Worm (Caenorhabditis elegans) whole organism, L4 larva: Measurements from ENCODE around the gene Y45F3A.4.
A peak's percentile ranks its signal among the peaks of the same experiment; 100 is the strongest.

Experiments
- F10B5.3 ChIP-seq: sonication (generic microtip); optimal IDR thresholded peaks from 2 replicates; lab custom pipeline; 2016; ENCODE audit warnings: mild to moderate bottlenecking, missing genetic modification characterization, missing compliant biosample characterization
- F26F4.8 ChIP-seq: fragments of 200-800 bp; sonication (Bioruptor generic); conservative IDR thresholded peaks from 2 replicates; pipeline ENCODE4 v1.3.6; 2022; ENCODE audit warnings: missing genetic modification characterization, missing compliant biosample characterization
- F49E8.2 ChIP-seq: sonication (generic microtip); optimal IDR thresholded peaks from 2 replicates; lab custom pipeline; 2016; ENCODE audit warnings: missing compliant biosample characterization, mild to moderate bottlenecking, missing genetic modification characterization, borderline replicate concordance
- Y5F2A.4 ChIP-seq: fragments of 200-800 bp; sonication (Bioruptor generic); optimal IDR thresholded peaks from 2 replicates; lab custom pipeline; 2018; ENCODE audit warnings: mild to moderate bottlenecking, missing genetic modification characterization, missing compliant biosample characterization
- ZK546.5 ChIP-seq, 2 experiments: sonication (generic microtip); optimal IDR thresholded peaks; 2 replicates each; lab custom pipeline; 2017; ENCODE audit warnings: missing biosample characterization in 2 of 2, missing genetic modification characterization in 2 of 2
- aha-1 ChIP-seq: fragments of 150-350 bp; peaks from one replicate; lab custom pipeline; 2014; ENCODE audit warnings: missing biosample characterization, missing genetic modification characterization
- ama-1 ChIP-seq: fragments of 150-350 bp; optimal IDR thresholded peaks from 2 replicates; lab custom pipeline; 2014; ENCODE audit warnings: inconsistent platforms, mixed read lengths
- daf-12 ChIP-seq: fragments of 150-350 bp; optimal IDR thresholded peaks from 2 replicates; lab custom pipeline; 2014; ENCODE audit warnings: missing biosample characterization, missing genetic modification reagents, missing genetic modification characterization
- daf-16 ChIP-seq, 3 experiments: sonication (generic microtip); optimal IDR thresholded peaks; 2 replicates each; lab custom pipeline; 2016 to 2017; ENCODE audit warnings: missing genetic modification characterization in 3 of 3, missing genetic modification reagents in 3 of 3, mild to moderate bottlenecking in 2 of 3, missing compliant biosample characterization in 2 of 3, missing biosample characterization in 1 of 3, moderate library complexity in 1 of 3
- dve-1 ChIP-seq: sonication (generic microtip); optimal IDR thresholded peaks from 2 replicates; lab custom pipeline; 2017; ENCODE audit warnings: antibody characterized with exemption, mild to moderate bottlenecking, missing genetic modification characterization, missing compliant biosample characterization; ENCODE audit not compliant: insufficient read depth
- egl-43 ChIP-seq: fragments of 200-800 bp; sonication (Bioruptor generic); IDR thresholded peaks from 2 replicates; pipeline ENCODE4 v1.3.6; 2022; ENCODE audit warnings: missing genetic modification reagents, missing genetic modification characterization, missing compliant biosample characterization
- fkh-10 ChIP-seq: fragments of 150-350 bp; optimal IDR thresholded peaks from 2 replicates; lab custom pipeline; 2014; ENCODE audit warnings: missing biosample characterization, missing genetic modification reagents, missing genetic modification characterization
- hif-1 ChIP-seq, 2 experiments: sonication (generic microtip); optimal IDR thresholded peaks; 2 replicates each; lab custom pipeline; 2016 to 2017; ENCODE audit warnings: missing compliant biosample characterization in 2 of 2, missing genetic modification characterization in 2 of 2, missing genetic modification reagents in 2 of 2, missing genotype in 2 of 2, mild to moderate bottlenecking in 1 of 2
- hlh-11 ChIP-seq: fragments of 200-800 bp; sonication (Bioruptor generic); optimal IDR thresholded peaks from 2 replicates; lab custom pipeline; 2018; ENCODE audit warnings: mild to moderate bottlenecking, missing genetic modification characterization, missing compliant biosample characterization
- hlh-30 ChIP-seq: sonication (generic microtip); optimal IDR thresholded peaks from 2 replicates; lab custom pipeline; 2017; ENCODE audit warnings: antibody characterized with exemption, mild to moderate bottlenecking, missing genetic modification characterization, missing compliant biosample characterization; ENCODE audit not compliant: insufficient read depth
- lin-38 ChIP-seq: fragments of 200-800 bp; sonication (Bioruptor generic); IDR thresholded peaks from 2 replicates; pipeline ENCODE4 v1.3.6; 2022; ENCODE audit warnings: missing genetic modification reagents, missing genetic modification characterization, missing compliant biosample characterization
- lsy-2 ChIP-seq, 2 experiments: fragments of 150-350 bp in 1 of 2; sonication (generic microtip) in 1 of 2; optimal IDR thresholded peaks; 2 replicates each; lab custom pipeline; 2014 to 2017; ENCODE audit warnings: missing biosample characterization in 2 of 2, missing genetic modification characterization in 2 of 2
- madf-9 ChIP-seq: fragments of 200-800 bp; sonication (Bioruptor generic); conservative IDR thresholded peaks from 2 replicates; pipeline ENCODE4 v1.3.6; 2022; ENCODE audit warnings: missing genetic modification reagents, missing genetic modification characterization, missing compliant biosample characterization
- mdt-29 ChIP-seq: fragments of 200-800 bp; sonication (Bioruptor generic); IDR thresholded peaks from 2 replicates; pipeline ENCODE4 v1.3.6; 2022; ENCODE audit warnings: missing genetic modification reagents, missing genetic modification characterization, missing compliant biosample characterization
- nhr-10 ChIP-seq: fragments of 150-350 bp; optimal IDR thresholded peaks from 2 replicates; lab custom pipeline; 2014; ENCODE audit warnings: missing biosample characterization, missing genetic modification characterization
- nhr-102 ChIP-seq: sonication (generic microtip); optimal IDR thresholded peaks from 2 replicates; lab custom pipeline; 2016; ENCODE audit warnings: mild to moderate bottlenecking, missing genetic modification characterization, moderate library complexity, missing compliant biosample characterization
- nhr-237 ChIP-seq: sonication (generic microtip); optimal IDR thresholded peaks from 2 replicates; lab custom pipeline; 2017; ENCODE audit warnings: missing biosample characterization, missing genetic modification characterization
- nhr-28 ChIP-seq: fragments of 150-350 bp; optimal IDR thresholded peaks from 2 replicates; lab custom pipeline; 2014; ENCODE audit warnings: missing biosample characterization, missing genetic modification characterization
- nhr-41 ChIP-seq: fragments of 200-800 bp; sonication (Bioruptor generic); IDR thresholded peaks from 2 replicates; pipeline ENCODE4 v1.3.6; 2022; ENCODE audit warnings: missing genetic modification reagents, missing genetic modification characterization, missing compliant biosample characterization
- nhr-6 ChIP-seq: fragments of 150-350 bp; optimal IDR thresholded peaks from 2 replicates; lab custom pipeline; 2014; ENCODE audit warnings: missing biosample characterization, missing genetic modification characterization
- nhr-77 ChIP-seq: fragments of 150-350 bp; optimal IDR thresholded peaks from 2 replicates; lab custom pipeline; 2014; ENCODE audit warnings: missing biosample characterization, missing genetic modification characterization
- pha-4 ChIP-seq, 2 experiments: fragments of 150-350 bp in 1 of 2; fragments of 200-800 bp in 1 of 2; sonication (Bioruptor generic) in 1 of 2; IDR thresholded peaks in 1 of 2; optimal IDR thresholded peaks in 1 of 2; 2 replicates each; pipeline versions ENCODE4 v1.3.6 to Lab custom; 2014 to 2022; ENCODE audit warnings: missing genetic modification characterization in 2 of 2, missing genetic modification reagents in 2 of 2, missing biosample characterization in 1 of 2, missing compliant biosample characterization in 1 of 2
- php-3 ChIP-seq: fragments of 200-800 bp; sonication (Bioruptor generic); IDR thresholded peaks from 2 replicates; pipeline ENCODE4 v1.3.6; 2022; ENCODE audit warnings: missing genetic modification reagents, missing genetic modification characterization, missing compliant biosample characterization
- rbr-2 ChIP-seq: sonication (generic microtip); optimal IDR thresholded peaks from 2 replicates; lab custom pipeline; 2016; ENCODE audit warnings: missing genotype, missing genetic modification characterization, missing compliant biosample characterization
- sdz-12 ChIP-seq: fragments of 200-800 bp; sonication (Bioruptor generic); optimal IDR thresholded peaks from 2 replicates; lab custom pipeline; 2018; ENCODE audit warnings: mild to moderate bottlenecking, missing genetic modification characterization, missing compliant biosample characterization
- set-16 ChIP-seq: fragments of 200-800 bp; sonication (Bioruptor generic); IDR thresholded peaks from 2 replicates; pipeline ENCODE4 v1.3.6; 2022; ENCODE audit warnings: missing genetic modification reagents, missing genetic modification characterization, missing compliant biosample characterization
- snpc-4 ChIP-seq: fragments of 150-350 bp; optimal IDR thresholded peaks from 2 replicates; lab custom pipeline; 2014; ENCODE audit warnings: missing biosample characterization, missing genetic modification characterization
- spr-1 ChIP-seq: sonication (generic microtip); optimal IDR thresholded peaks from 2 replicates; lab custom pipeline; 2016; ENCODE audit warnings: mild to moderate bottlenecking, missing genetic modification characterization, missing compliant biosample characterization
- spr-3 ChIP-seq: fragments of 200-800 bp; sonication (Bioruptor generic); optimal IDR thresholded peaks from 2 replicates; lab custom pipeline; 2018; ENCODE audit warnings: mild to moderate bottlenecking, missing genetic modification characterization, missing compliant biosample characterization
- tra-1 ChIP-seq: fragments of 200-800 bp; sonication (Bioruptor generic); IDR thresholded peaks from 2 replicates; pipeline ENCODE4 v1.3.6; 2022; ENCODE audit warnings: missing genetic modification reagents, missing genetic modification characterization, missing compliant biosample characterization
- unc-62 ChIP-seq, 3 experiments: fragments of 150-350 bp in 1 of 3; sonication (generic microtip); optimal IDR thresholded peaks in 2 of 3; peaks in 1 of 3; 1 replicate in 1 of 3; 2 replicates in 2 of 3; lab custom pipeline; 2014 to 2017; ENCODE audit warnings: missing biosample characterization in 3 of 3, missing genetic modification characterization in 3 of 3, missing genetic modification reagents in 3 of 3, missing genotype in 1 of 3
- vab-7 ChIP-seq: fragments of 200-800 bp; sonication (Bioruptor generic); IDR thresholded peaks from 2 replicates; pipeline ENCODE4 v1.3.6; 2022; ENCODE audit warnings: missing genetic modification reagents, missing genetic modification characterization, missing compliant biosample characterization
- zag-1 ChIP-seq: fragments of 150-350 bp; optimal IDR thresholded peaks from 2 replicates; lab custom pipeline; 2014; ENCODE audit warnings: missing biosample characterization, missing genetic modification characterization
- zfp-3 ChIP-seq: fragments of 200-800 bp; sonication (Bioruptor generic); conservative IDR thresholded peaks from 2 replicates; pipeline ENCODE4 v1.3.6; 2022; ENCODE audit warnings: missing genetic modification reagents, missing genetic modification characterization, missing compliant biosample characterization

Y45F3A.4 gene

DNA sequence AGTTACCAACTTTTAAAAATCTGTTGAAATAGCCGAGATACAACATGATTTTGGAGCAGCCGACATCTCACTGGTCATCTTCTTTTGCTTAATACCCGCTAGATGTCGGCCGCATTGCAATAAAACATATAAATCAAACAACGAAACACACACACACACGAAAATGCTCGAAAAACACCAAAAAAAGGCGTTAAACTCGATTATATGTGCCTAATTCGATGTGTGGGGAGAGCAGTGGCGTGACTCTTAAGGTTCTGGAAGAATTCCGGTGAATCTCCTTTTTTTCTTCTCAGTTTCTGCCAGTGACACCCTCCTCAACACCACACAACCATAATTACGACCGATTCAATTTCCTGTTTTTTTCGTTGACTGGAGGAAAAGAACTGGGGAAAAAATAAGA lies 5.0 kb upstream of the Y45F3A.4 start:
- TF ChIP-seq Y5F2A.4 (GFP tag; lab: Kevin White, UChicago) (no peak), aha-1 (tag; lab: Kevin White, UChicago) (peak; percentile 71)

- no peak for TF ChIP-seq zag-1 (tag; lab: Kevin White, UChicago)
- no peak for TF ChIP-seq fkh-10
- TF ChIP-seq rbr-2 (tag; lab: Kevin White, UChicago): no peak
- TF ChIP-seq snpc-4 (tag; lab: Kevin White, UChicago): no peak
- no peak for TF ChIP-seq vab-7 (GFP tag; lab: Robert Waterston, UW)
- TF ChIP-seq nhr-41: no peak
- no peak for TF ChIP-seq madf-9 (GFP tag; lab: Robert Waterston, UW)
- TF ChIP-seq F10B5.3 (tag; lab: Kevin White, UChicago): no peak
- TF ChIP-seq mdt-29 (GFP tag; lab: Robert Waterston, UW): no peak
- no peak for TF ChIP-seq nhr-6 (tag; lab: Kevin White, UChicago)
- no peak for TF ChIP-seq tra-1 (GFP tag; lab: Robert Waterston, UW)
- TF ChIP-seq unc-62 (GFP tag; optimal IDR thresholded peaks at IDR 0.05 in 1 of 2; lab: Kevin White, UChicago): no peak
- TF ChIP-seq unc-62 (tag; optimal IDR thresholded peaks at IDR 0.05; lab: Kevin White, UChicago): no peak
- TF ChIP-seq ZK546.5 (tag; optimal IDR thresholded peaks at IDR 0.05; lab: Kevin White, UChicago): no peak
- TF ChIP-seq F49E8.2 (tag; lab: Kevin White, UChicago): no peak
- TF ChIP-seq hlh-11: no peak
- TF ChIP-seq sdz-12 (GFP tag; lab: Kevin White, UChicago): no peak
- TF ChIP-seq hlh-30 (tag; lab: Kevin White, UChicago): no peak
- no peak for TF ChIP-seq spr-1 (tag; lab: Kevin White, UChicago)
- no peak for TF ChIP-seq pha-4 (GFP tag; IDR thresholded peaks at IDR 0.05; lab: Robert Waterston, UW)
- TF ChIP-seq pha-4 (tag; optimal IDR thresholded peaks at IDR 0.05; lab: Kevin White, UChicago): no peak
Measured at ce11 chrIII:10578873-10579272, 3.7 kb upstream of the Y45F3A.4 start.

- TF ChIP-seq spr-3: no peak
- peak in 1 of 2 experiments; percentile 72 for TF ChIP-seq unc-62 (GFP tag; optimal IDR thresholded peaks at IDR 0.05 in 1 of 2; lab: Kevin White, UChicago)
- no peak for TF ChIP-seq unc-62 (tag; optimal IDR thresholded peaks at IDR 0.05; lab: Kevin White, UChicago)
- TF ChIP-seq spr-1 (tag; lab: Kevin White, UChicago): no peak
- no peak for TF ChIP-seq F26F4.8 (GFP tag; lab: Robert Waterston, UW)
- TF ChIP-seq zfp-3 (GFP tag; lab: Robert Waterston, UW): no peak
Measured at ce11 chrIII:10577782-10578181, 2.6 kb upstream of the Y45F3A.4 start.

DNA sequence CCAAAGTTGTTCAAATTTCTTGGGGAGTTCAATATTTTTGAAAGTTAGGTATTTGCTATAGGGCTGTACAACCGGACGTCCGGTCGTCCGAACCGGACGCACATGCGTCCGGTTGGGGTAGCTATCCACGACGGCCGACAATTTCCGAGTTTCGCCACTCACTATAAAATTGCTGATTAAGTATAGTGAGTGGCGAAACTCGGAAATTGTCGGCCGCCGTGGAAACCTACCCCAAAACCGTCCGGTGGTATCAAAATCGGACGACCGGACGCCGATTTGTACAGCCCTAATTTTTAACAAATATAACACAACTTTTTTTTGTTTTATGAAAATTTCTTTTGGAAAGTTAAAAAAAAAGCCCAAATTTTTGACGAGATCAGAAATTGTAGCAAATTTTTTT lies 1.1 kb upstream of the Y45F3A.4 start:
- 0 out of 2 replicates have a peak, but pooled peaks have one; percentile 24 for TF ChIP-seq lin-38 (GFP tag; lab: Robert Waterston, UW)

ce11 chrIII:10569246-10569645 lies 6.0 kb downstream of the Y45F3A.4 start:
- no peak for TF ChIP-seq lin-38 (GFP tag; lab: Robert Waterston, UW)
- no peak for TF ChIP-seq pha-4 (GFP tag; IDR thresholded peaks at IDR 0.05; lab: Robert Waterston, UW)
- TF ChIP-seq pha-4 (tag; optimal IDR thresholded peaks at IDR 0.05; lab: Kevin White, UChicago): no peak
- TF ChIP-seq ama-1 (lab: Kevin White, UChicago): no peak
- no peak for TF ChIP-seq daf-12 (tag; lab: Kevin White, UChicago)
- no peak for TF ChIP-seq egl-43
- no peak for TF ChIP-seq F10B5.3 (tag; lab: Kevin White, UChicago)
- no peak for TF ChIP-seq zfp-3 (GFP tag; lab: Robert Waterston, UW)
- TF ChIP-seq spr-1 (tag; lab: Kevin White, UChicago): no peak
- no peak for TF ChIP-seq tra-1 (GFP tag; lab: Robert Waterston, UW)
- TF ChIP-seq nhr-237 (tag; lab: Kevin White, UChicago): no peak

- no peak for TF ChIP-seq set-16 (GFP tag; lab: Robert Waterston, UW)
- TF ChIP-seq php-3 (GFP tag; lab: Robert Waterston, UW): peak; percentile 36; the same call in 1 of the 2 replicates
- TF ChIP-seq lsy-2 (tag; optimal IDR thresholded peaks at IDR 0.05; lab: Kevin White, UChicago): peak in 1 of 2 experiments; percentile 51
- peak in 1 of 2 experiments; percentile 2 for TF ChIP-seq hif-1 (tag; optimal IDR thresholded peaks at IDR 0.05; lab: Kevin White, UChicago)
- peak; percentile 65 for TF ChIP-seq dve-1
- peak; percentile 14 for TF ChIP-seq nhr-77 (tag; lab: Kevin White, UChicago)
- peak; percentile 56 for TF ChIP-seq hlh-30 (tag; lab: Kevin White, UChicago)
- peak; percentile 79 for TF ChIP-seq hlh-11
- TF ChIP-seq nhr-102 (tag; lab: Kevin White, UChicago): peak; percentile 35
- TF ChIP-seq nhr-10 (tag; lab: Kevin White, UChicago): no peak
- TF ChIP-seq nhr-28: peak; percentile 98
- TF ChIP-seq daf-16 (GFP tag; optimal IDR thresholded peaks at IDR 0.05; lab: Kevin White, UChicago): no peak
- peak; percentile 42 for TF ChIP-seq daf-16 (tag; optimal IDR thresholded peaks at IDR 0.05; lab: Kevin White, UChicago)
Measured at ce11 chrIII:10565926-10566325, 9.3 kb downstream of the Y45F3A.4 start, which contains the start of gene acdh-11. acdh-11 (plus strand) TSS chrIII:10566258.
